Worm (Caenorhabditis elegans) whole organism, L1 larva: ENCODE results near the gene T13C2.2.

Experiments
- C04F5.9 ChIP-seq: sonication (generic microtip); optimal IDR thresholded peaks from 2 replicates; lab custom pipeline; 2016; ENCODE audit warnings: missing genetic modification characterization, missing compliant biosample characterization
- C16A3.4 ChIP-seq: fragments of 150-350 bp; optimal IDR thresholded peaks from 2 replicates; lab custom pipeline; 2014; ENCODE audit warnings: missing biosample characterization, missing genetic modification characterization
- alr-1 ChIP-seq: fragments of 200-800 bp; sonication (Bioruptor generic); optimal IDR thresholded peaks from 2 replicates; lab custom pipeline; 2018; ENCODE audit warnings: borderline replicate concordance, mild to moderate bottlenecking, missing genetic modification characterization, missing compliant biosample characterization
- aly-2 ChIP-seq: fragments of 150-350 bp; optimal IDR thresholded peaks from 2 replicates; lab custom pipeline; 2014; ENCODE audit warnings: missing biosample characterization, missing genetic modification characterization
- ama-1 ChIP-seq: fragments of 150-350 bp; optimal IDR thresholded peaks from 2 replicates; lab custom pipeline; 2014
- blmp-1 ChIP-seq: fragments of 150-350 bp; optimal IDR thresholded peaks from 2 replicates; lab custom pipeline; 2014; ENCODE audit warnings: missing biosample characterization, missing genetic modification characterization
- ceh-63 ChIP-seq: fragments of 200-800 bp; sonication (Bioruptor generic); optimal IDR thresholded peaks from 2 replicates; lab custom pipeline; 2018; ENCODE audit warnings: mild to moderate bottlenecking, missing genetic modification characterization, missing compliant biosample characterization
- ceh-8 ChIP-seq: fragments of 200-800 bp; sonication (Bioruptor generic); optimal IDR thresholded peaks from 2 replicates; lab custom pipeline; 2018; ENCODE audit warnings: mild to moderate bottlenecking, missing genetic modification characterization, moderate library complexity, missing compliant biosample characterization
- ceh-82 ChIP-seq, 3 experiments: fragments of 150-350 bp in 1 of 3; sonication (generic microtip) in 2 of 3; optimal IDR thresholded peaks; 2 replicates each; lab custom pipeline; 2014 to 2017; ENCODE audit warnings: missing biosample characterization in 3 of 3, missing genetic modification characterization in 3 of 3
- ceh-90 ChIP-seq: sonication (generic microtip); optimal IDR thresholded peaks from 2 replicates; lab custom pipeline; 2016; ENCODE audit warnings: missing genetic modification characterization, missing compliant biosample characterization
- efl-1 ChIP-seq, 4 experiments: fragments of 150-350 bp; optimal IDR thresholded peaks in 3 of 4; peaks in 1 of 4; 1 replicate in 1 of 4; 2 replicates in 3 of 4; lab custom pipeline; 2014; ENCODE audit warnings: missing biosample characterization in 2 of 4, missing genetic modification characterization in 2 of 4, missing genetic modification reagents in 2 of 4
- efl-3 ChIP-seq: fragments of 200-800 bp; sonication (Bioruptor generic); optimal IDR thresholded peaks from 2 replicates; lab custom pipeline; 2018; ENCODE audit warnings: mild to moderate bottlenecking, missing genetic modification characterization, missing compliant biosample characterization
- egl-27 ChIP-seq, 2 experiments: fragments of 150-350 bp in 1 of 2; sonication (generic microtip); optimal IDR thresholded peaks; 3 replicates each; lab custom pipeline; 2017 to 2018; ENCODE audit warnings: missing biosample characterization in 2 of 2, missing genetic modification characterization in 2 of 2, missing genetic modification reagents in 2 of 2
- ets-5 ChIP-seq: fragments of 200-800 bp; sonication (Bioruptor generic); IDR thresholded peaks from 2 replicates; pipeline ENCODE4 v1.3.6; 2022; ENCODE audit warnings: missing genetic modification characterization, missing compliant biosample characterization
- fkh-10 ChIP-seq: sonication (generic microtip); optimal IDR thresholded peaks from 2 replicates; lab custom pipeline; 2017; ENCODE audit warnings: missing biosample characterization, missing genetic modification reagents, missing genetic modification characterization
- fkh-4 ChIP-seq: sonication (generic microtip); optimal IDR thresholded peaks from 2 replicates; lab custom pipeline; 2016; ENCODE audit warnings: missing compliant biosample characterization, missing genetic modification characterization, borderline replicate concordance
- fos-1 ChIP-seq: fragments of 150-350 bp; optimal IDR thresholded peaks from 2 replicates; lab custom pipeline; 2014; ENCODE audit warnings: missing biosample characterization, missing genetic modification characterization
- hlh-17 ChIP-seq: fragments of 200-800 bp; sonication (Bioruptor generic); optimal IDR thresholded peaks from 2 replicates; lab custom pipeline; 2018; ENCODE audit warnings: missing genetic modification characterization, mild to moderate bottlenecking, missing compliant biosample characterization, moderate library complexity, borderline replicate concordance
- irx-1 ChIP-seq: sonication (generic microtip); optimal IDR thresholded peaks from 2 replicates; lab custom pipeline; 2016; ENCODE audit warnings: missing genetic modification characterization, missing compliant biosample characterization
- lin-35 ChIP-seq, 2 experiments: fragments of 150-350 bp; optimal IDR thresholded peaks; 2 replicates each; lab custom pipeline; 2014; ENCODE audit warnings: missing biosample characterization in 2 of 2, missing genetic modification characterization in 2 of 2, missing genetic modification reagents in 2 of 2
- lir-3 ChIP-seq: sonication (generic microtip); optimal IDR thresholded peaks from 2 replicates; lab custom pipeline; 2016; ENCODE audit warnings: mild to moderate bottlenecking, missing genetic modification characterization, moderate library complexity, missing compliant biosample characterization; ENCODE audit not compliant: poor library complexity
- mab-9 ChIP-seq: fragments of 200-800 bp; sonication (Bioruptor generic); IDR thresholded peaks from 2 replicates; pipeline ENCODE4 v1.3.6; 2022; ENCODE audit warnings: missing genetic modification reagents, missing genetic modification characterization, missing compliant biosample characterization
- mef-2 ChIP-seq: fragments of 150-350 bp; optimal IDR thresholded peaks from 2 replicates; lab custom pipeline; 2014; ENCODE audit warnings: missing biosample characterization, missing genetic modification characterization
- nhr-19 ChIP-seq: fragments of 200-800 bp; sonication (Bioruptor generic); conservative IDR thresholded peaks from 2 replicates; pipeline ENCODE4 v1.3.6; 2022; ENCODE audit warnings: missing genetic modification characterization, missing compliant biosample characterization
- nhr-20 ChIP-seq: sonication (generic microtip); optimal IDR thresholded peaks from 2 replicates; lab custom pipeline; 2016; ENCODE audit warnings: mild to moderate bottlenecking, missing genetic modification characterization, missing compliant biosample characterization
- nhr-237 ChIP-seq: fragments of 150-350 bp; optimal IDR thresholded peaks from 2 replicates; lab custom pipeline; 2014; ENCODE audit warnings: missing biosample characterization, missing genetic modification characterization
- nhr-28 ChIP-seq: fragments of 150-350 bp; optimal IDR thresholded peaks from 2 replicates; lab custom pipeline; 2014; ENCODE audit warnings: missing biosample characterization, missing genetic modification characterization
- nhr-47 ChIP-seq: sonication (generic microtip); optimal IDR thresholded peaks from 2 replicates; lab custom pipeline; 2016; ENCODE audit warnings: mild to moderate bottlenecking, missing genetic modification characterization, moderate library complexity, missing compliant biosample characterization
- nhr-71 ChIP-seq: sonication (generic microtip); optimal IDR thresholded peaks from 2 replicates; lab custom pipeline; 2016; ENCODE audit warnings: mild to moderate bottlenecking, missing genetic modification characterization, moderate library complexity, missing compliant biosample characterization
- nhr-76 ChIP-seq: sonication (generic microtip); optimal IDR thresholded peaks from 2 replicates; lab custom pipeline; 2017; ENCODE audit warnings: missing biosample characterization, missing genetic modification characterization
- nhr-77 ChIP-seq: fragments of 150-350 bp; optimal IDR thresholded peaks from 2 replicates; lab custom pipeline; 2014; ENCODE audit warnings: missing biosample characterization, missing genetic modification characterization
- nhr-84 ChIP-seq: sonication (generic microtip); optimal IDR thresholded peaks from 2 replicates; lab custom pipeline; 2017; ENCODE audit warnings: missing biosample characterization, missing genetic modification characterization
- nhr-85 ChIP-seq: sonication (generic microtip); peaks from one replicate; lab custom pipeline; 2016; ENCODE audit warnings: missing genetic modification characterization, inconsistent platforms, missing compliant biosample characterization
- nhr-90 ChIP-seq: sonication (generic microtip); optimal IDR thresholded peaks from 2 replicates; lab custom pipeline; 2016; ENCODE audit warnings: mild to moderate bottlenecking, missing genetic modification characterization, missing compliant biosample characterization; ENCODE audit not compliant: poor library complexity
- pag-3 ChIP-seq: sonication (generic microtip); optimal IDR thresholded peaks from 2 replicates; lab custom pipeline; 2017; ENCODE audit warnings: missing genetic modification characterization, mild to moderate bottlenecking, missing compliant biosample characterization, antibody characterized with exemption, borderline replicate concordance; ENCODE audit not compliant: insufficient read depth
- pax-3 ChIP-seq: fragments of 200-800 bp; sonication (Bioruptor generic); optimal IDR thresholded peaks from 2 replicates; lab custom pipeline; 2018; ENCODE audit warnings: mild to moderate bottlenecking, missing genetic modification characterization, moderate library complexity, missing compliant biosample characterization
- rnt-1 ChIP-seq: sonication (generic microtip); optimal IDR thresholded peaks from 2 replicates; lab custom pipeline; 2016; ENCODE audit warnings: mild to moderate bottlenecking, missing genetic modification characterization, moderate library complexity, missing compliant biosample characterization
- skn-1 ChIP-seq: fragments of 150-350 bp; optimal IDR thresholded peaks from 2 replicates; lab custom pipeline; 2014; ENCODE audit warnings: missing biosample characterization, missing genetic modification characterization
- snpc-4 ChIP-seq: fragments of 150-350 bp; optimal IDR thresholded peaks from 2 replicates; lab custom pipeline; 2014; ENCODE audit warnings: missing biosample characterization, missing genetic modification characterization
- sox-4 ChIP-seq: sonication (generic microtip); optimal IDR thresholded peaks from 2 replicates; lab custom pipeline; 2016; ENCODE audit warnings: missing genetic modification characterization, missing compliant biosample characterization
- sptf-1 ChIP-seq: fragments of 150-350 bp; optimal IDR thresholded peaks from 2 replicates; lab custom pipeline; 2014; ENCODE audit warnings: missing biosample characterization, missing genetic modification characterization
- tbx-2 ChIP-seq: sonication (generic microtip); optimal IDR thresholded peaks from 2 replicates; lab custom pipeline; 2016; ENCODE audit warnings: missing genetic modification characterization, missing compliant biosample characterization
- unc-130 ChIP-seq: fragments of 150-350 bp; optimal IDR thresholded peaks from 2 replicates; lab custom pipeline; 2017; ENCODE audit warnings: missing biosample characterization, missing genetic modification characterization, inconsistent platforms
- unc-30 ChIP-seq: sonication (generic microtip); optimal IDR thresholded peaks from 2 replicates; lab custom pipeline; 2017; ENCODE audit warnings: missing biosample characterization, missing genetic modification characterization
- unc-86 ChIP-seq: sonication (generic microtip); optimal IDR thresholded peaks from 2 replicates; lab custom pipeline; 2016; ENCODE audit warnings: missing genetic modification characterization, missing compliant biosample characterization
- unc-98 ChIP-seq: fragments of 200-800 bp; sonication (Bioruptor generic); IDR thresholded peaks from 2 replicates; pipeline ENCODE4 v1.3.6; 2022; ENCODE audit warnings: missing genetic modification characterization, missing compliant biosample characterization
- xbp-1 ChIP-seq: sonication (generic microtip); optimal IDR thresholded peaks from 2 replicates; lab custom pipeline; 2016; ENCODE audit warnings: missing genetic modification characterization, missing compliant biosample characterization
- zag-1 ChIP-seq: fragments of 150-350 bp; optimal IDR thresholded peaks from 2 replicates; lab custom pipeline; 2014; ENCODE audit warnings: missing biosample characterization, missing genetic modification characterization
- zip-4 ChIP-seq: fragments of 200-800 bp; sonication (Bioruptor generic); optimal IDR thresholded peaks from 2 replicates; lab custom pipeline; 2018; ENCODE audit warnings: mild to moderate bottlenecking, missing genetic modification characterization, moderate library complexity, missing compliant biosample characterization
- ztf-11 ChIP-seq, 2 experiments: sonication (generic microtip); optimal IDR thresholded peaks; 2 replicates each; lab custom pipeline; 2016 to 2017; ENCODE audit warnings: missing genetic modification characterization in 2 of 2, missing biosample characterization in 1 of 2, missing compliant biosample characterization in 1 of 2
- ztf-4 ChIP-seq: fragments of 150-350 bp; optimal IDR thresholded peaks from 2 replicates; lab custom pipeline; 2014; ENCODE audit warnings: missing biosample characterization, missing genetic modification characterization

The T13C2.2 gene

ce11 chrII:6776418-6777034 lies 15.5 kb upstream of the T13C2.2 start, which contains the start of gene ssup-72:
Gene ssup-72 (plus strand): TSS chrII:6776598.
- TF ChIP-seq pag-3 (tag; lab: Kevin White, UChicago) (no peak), zip-4 (GFP tag; lab: Kevin White, UChicago) (no peak), nhr-20 (tag; lab: Kevin White, UChicago) (peak; percentile 83), nhr-71 (tag; lab: Kevin White, UChicago) (peak; percentile 90), C04F5.9 (peak; percentile 54), unc-130 (tag; lab: Kevin White, UChicago) (peak; percentile 76), tbx-2 (peak; percentile 84), hlh-17 (GFP tag; lab: Kevin White, UChicago) (no peak), nhr-28 (tag; lab: Kevin White, UChicago) (no peak), unc-30 (tag; lab: Kevin White, UChicago) (no peak), ceh-90 (peak; percentile 86), nhr-90 (tag; lab: Kevin White, UChicago) (peak; percentile 87), fkh-10 (GFP tag; lab: Kevin White, UChicago) (no peak), C16A3.4 (tag; lab: Kevin White, UChicago) (peak; percentile 62), ceh-82 (tag; optimal IDR thresholded peaks at IDR 0.05; lab: Kevin White, UChicago) (peak; percentile 18 to 61 (median 24)), egl-27 (tag; optimal IDR thresholded peaks at IDR 0.05; lab: Kevin White, UChicago) (no peak), ztf-11 (tag; optimal IDR thresholded peaks at IDR 0.05; lab: Kevin White, UChicago) (peak in 1 of 2 experiments; percentile 88), nhr-19 (GFP tag; lab: Robert Waterston, UW) (peak; percentile 79), nhr-76 (tag; lab: Kevin White, UChicago) (no peak), rnt-1 (tag; lab: Kevin White, UChicago) (peak; percentile 96), skn-1 (tag; lab: Kevin White, UChicago) (peak; percentile 45), mef-2 (tag; lab: Kevin White, UChicago) (no peak), ama-1 (lab: Kevin White, UChicago) (no peak), xbp-1 (peak; percentile 78), irx-1 (tag; lab: Kevin White, UChicago) (peak; percentile 82), snpc-4 (tag; lab: Kevin White, UChicago) (peak; percentile 41), fos-1 (no peak), zag-1 (tag; lab: Kevin White, UChicago) (no peak), ets-5 (GFP tag; lab: Robert Waterston, UW) (no peak), unc-86 (tag; lab: Kevin White, UChicago) (peak; percentile 77), lir-3 (tag; lab: Kevin White, UChicago) (peak; percentile 94), ceh-8 (GFP tag; lab: Kevin White, UChicago) (no peak), aly-2 (tag; lab: Kevin White, UChicago) (peak; percentile 4), efl-3 (GFP tag; lab: Kevin White, UChicago) (peak; percentile 6), nhr-237 (tag; lab: Kevin White, UChicago) (no peak), nhr-84 (tag; lab: Kevin White, UChicago) (no peak), sox-4 (tag; lab: Kevin White, UChicago) (peak; percentile 83), nhr-77 (tag; lab: Kevin White, UChicago) (peak; percentile 15), alr-1 (tag; lab: Kevin White, UChicago) (no peak), mab-9 (GFP tag; lab: Robert Waterston, UW) (peak; percentile 69), efl-1 (optimal IDR thresholded peaks at IDR 0.05; lab: Kevin White, UChicago) (peak; percentile 27 to 87), efl-1 (GFP tag; optimal IDR thresholded peaks at IDR 0.05 in 1 of 2; lab: Kevin White, UChicago) (peak; percentile 87 to 98), ztf-4 (tag; lab: Kevin White, UChicago) (peak; percentile 60), unc-98 (no peak), fkh-4 (tag; lab: Kevin White, UChicago) (peak; percentile 86), blmp-1 (tag; lab: Kevin White, UChicago) (peak; percentile 25), lin-35 (GFP tag; optimal IDR thresholded peaks at IDR 0.05; lab: Kevin White, UChicago) (peak; percentile 84 to 91), nhr-47 (tag; lab: Kevin White, UChicago) (peak; percentile 86), pax-3 (tag; lab: Kevin White, UChicago) (peak; percentile 85), ceh-63 (GFP tag; lab: Kevin White, UChicago) (no peak), sptf-1 (tag; lab: Kevin White, UChicago) (no peak), nhr-85 (tag; lab: Kevin White, UChicago) (peak; percentile 92)
